Worm (Caenorhabditis elegans) whole organism, mixed stage, embryonic: Measurements from ENCODE around the gene F22E5.8.
"Not testable (repeated sequence)": the region's sequence is repeated elsewhere in the genome, so short reads cannot be mapped to it uniquely, and the experiment has no call there.

Experiments used
- M03D4.4 ChIP-seq: sonication (generic microtip); optimal IDR thresholded peaks from 2 replicates; lab custom pipeline; 2017; ENCODE audit warnings: mild to moderate bottlenecking, missing genetic modification characterization, missing compliant biosample characterization
- bed-3 ChIP-seq: fragments of 200-800 bp; sonication (Bioruptor generic); optimal IDR thresholded peaks from 3 replicates; lab custom pipeline; 2018; ENCODE audit warnings: mild to moderate bottlenecking, missing genetic modification characterization, moderate library complexity, missing compliant biosample characterization
- ceh-43 ChIP-seq: fragments of 200-800 bp; sonication (Bioruptor generic); optimal IDR thresholded peaks from 2 replicates; lab custom pipeline; 2018; ENCODE audit warnings: mild to moderate bottlenecking, missing genetic modification characterization, moderate library complexity, missing compliant biosample characterization
- ces-1 ChIP-seq: fragments of 150-350 bp; optimal IDR thresholded peaks from 2 replicates; lab custom pipeline; 2014; ENCODE audit warnings: missing biosample characterization, missing genetic modification reagents, missing genetic modification characterization
- cnd-1 ChIP-seq: fragments of 200-800 bp; sonication (Bioruptor generic); optimal IDR thresholded peaks from 2 replicates; lab custom pipeline; 2018; ENCODE audit warnings: mild to moderate bottlenecking, missing genetic modification characterization, missing compliant biosample characterization
- elt-3 ChIP-seq: fragments of 150-350 bp; optimal IDR thresholded peaks from 2 replicates; lab custom pipeline; 2014; ENCODE audit warnings: missing biosample characterization, missing genetic modification characterization
- flh-1 ChIP-seq: fragments of 200-800 bp; sonication (Bioruptor generic); optimal IDR thresholded peaks from 2 replicates; lab custom pipeline; 2018; ENCODE audit warnings: mild to moderate bottlenecking, missing genetic modification characterization, moderate library complexity, missing compliant biosample characterization
- ham-2 ChIP-seq: fragments of 200-800 bp; sonication (Bioruptor generic); optimal IDR thresholded peaks from 2 replicates; lab custom pipeline; 2018; ENCODE audit warnings: mild to moderate bottlenecking, missing genetic modification characterization, missing compliant biosample characterization
- hlh-1 ChIP-seq: fragments of 150-350 bp; optimal IDR thresholded peaks from 2 replicates; lab custom pipeline; 2014; ENCODE audit warnings: missing biosample characterization, missing genetic modification reagents, missing genetic modification characterization
- lin-13 ChIP-seq: fragments of 150-350 bp; optimal IDR thresholded peaks from 2 replicates; lab custom pipeline; 2014; ENCODE audit warnings: missing biosample characterization, missing genetic modification characterization
- lin-32 ChIP-seq: fragments of 200-800 bp; sonication (Bioruptor generic); optimal IDR thresholded peaks from 2 replicates; lab custom pipeline; 2018; ENCODE audit warnings: mild to moderate bottlenecking, missing genetic modification characterization, missing compliant biosample characterization
- lsy-2 ChIP-seq: fragments of 150-350 bp; optimal IDR thresholded peaks from 2 replicates; lab custom pipeline; 2014; ENCODE audit warnings: missing biosample characterization, missing genetic modification characterization
- mab-5 ChIP-seq: fragments of 150-350 bp; optimal IDR thresholded peaks from 2 replicates; lab custom pipeline; 2014; ENCODE audit warnings: missing biosample characterization, missing genetic modification characterization
- mep-1 ChIP-seq: fragments of 150-350 bp; optimal IDR thresholded peaks from 2 replicates; lab custom pipeline; 2017; ENCODE audit warnings: missing biosample characterization, missing genetic modification reagents, missing genetic modification characterization, inconsistent platforms
- mls-2 ChIP-seq: sonication (generic microtip); optimal IDR thresholded peaks from 2 replicates; lab custom pipeline; 2016; ENCODE audit warnings: mild to moderate bottlenecking, missing genetic modification characterization, moderate library complexity, missing compliant biosample characterization
- nhr-12 ChIP-seq: fragments of 150-350 bp; optimal IDR thresholded peaks from 2 replicates; lab custom pipeline; 2014; ENCODE audit warnings: missing biosample characterization, missing genetic modification characterization
- nhr-2 ChIP-seq: fragments of 150-350 bp; optimal IDR thresholded peaks from 2 replicates; lab custom pipeline; 2014; ENCODE audit warnings: missing biosample characterization, missing genetic modification characterization
- nhr-237 ChIP-seq: fragments of 150-350 bp; optimal IDR thresholded peaks from 2 replicates; lab custom pipeline; 2014; ENCODE audit warnings: missing biosample characterization, missing genetic modification characterization
- nhr-28 ChIP-seq: fragments of 150-350 bp; optimal IDR thresholded peaks from 2 replicates; lab custom pipeline; 2014; ENCODE audit warnings: missing biosample characterization, missing genetic modification characterization
- nhr-76 ChIP-seq: sonication (generic microtip); optimal IDR thresholded peaks from 2 replicates; lab custom pipeline; 2017; ENCODE audit warnings: missing biosample characterization, missing genetic modification characterization
- pha-4 ChIP-seq: fragments of 150-350 bp; optimal IDR thresholded peaks from 2 replicates; lab custom pipeline; 2018; ENCODE audit warnings: missing biosample characterization, missing genetic modification reagents, missing genetic modification characterization
- sem-2 ChIP-seq: fragments of 200-800 bp; sonication (Bioruptor generic); optimal IDR thresholded peaks from 2 replicates; lab custom pipeline; 2018; ENCODE audit warnings: mild to moderate bottlenecking, missing genetic modification characterization, missing compliant biosample characterization
- snpc-4 ChIP-seq: fragments of 150-350 bp; optimal IDR thresholded peaks from 2 replicates; lab custom pipeline; 2014; ENCODE audit warnings: missing biosample characterization, missing genetic modification characterization
- sptf-1 ChIP-seq: sonication (generic microtip); optimal IDR thresholded peaks from 2 replicates; lab custom pipeline; 2017; ENCODE audit warnings: mild to moderate bottlenecking, missing genetic modification characterization, moderate library complexity, missing compliant biosample characterization
- unc-120 ChIP-seq: sonication (generic microtip); optimal IDR thresholded peaks from 2 replicates; lab custom pipeline; 2017; ENCODE audit warnings: missing genetic modification characterization, missing compliant biosample characterization; ENCODE audit not compliant: poor library complexity, severe bottlenecking
- unc-39 ChIP-seq: fragments of 150-350 bp; optimal IDR thresholded peaks from 2 replicates; lab custom pipeline; 2014; ENCODE audit warnings: missing biosample characterization, missing genetic modification characterization
- unc-62 ChIP-seq: fragments of 150-350 bp; optimal IDR thresholded peaks from 2 replicates; lab custom pipeline; 2014; ENCODE audit warnings: missing biosample characterization, missing genetic modification reagents, missing genetic modification characterization
- zip-8 ChIP-seq: fragments of 150-350 bp; optimal IDR thresholded peaks from 2 replicates; lab custom pipeline; 2014; ENCODE audit warnings: missing biosample characterization, missing genetic modification characterization
- ztf-11 ChIP-seq: fragments of 150-350 bp; optimal IDR thresholded peaks from 2 replicates; lab custom pipeline; 2014; ENCODE audit warnings: missing biosample characterization, missing genetic modification characterization

F22E5.8 gene

ce11 chrII:2638062-2638461 lies 1.8 kb upstream of the F22E5.8 start, which contains the start of gene F22E5.9:
Gene F22E5.9, plus strand, starts transcription at chrII:2638388.
- TF ChIP-seq nhr-28 (no peak), mep-1 (tag; lab: Kevin White, UChicago) (no peak), zip-8 (tag; lab: Kevin White, UChicago) (no peak), lin-32 (GFP tag; lab: Kevin White, UChicago) (no peak), ztf-11 (tag; lab: Kevin White, UChicago) (no peak), pha-4 (tag; lab: Kevin White, UChicago) (no peak), M03D4.4 (no peak), sem-2 (GFP tag; lab: Kevin White, UChicago) (no peak), cnd-1 (no peak), elt-3 (tag; lab: Kevin White, UChicago) (no peak)

ce11 chrII:2640982-2641381 lies 1.1 kb downstream of the F22E5.8 start, which contains the start of gene F22E5.23:
Gene F22E5.23, plus strand, starts transcription at chrII:2641282.
- TF ChIP-seq ztf-11 (tag; lab: Kevin White, UChicago) (no peak), zip-8 (tag; lab: Kevin White, UChicago) (no peak), cnd-1 (no peak), lsy-2 (tag; lab: Kevin White, UChicago) (no peak), nhr-76 (tag; lab: Kevin White, UChicago) (no peak), pha-4 (tag; lab: Kevin White, UChicago) (no peak), nhr-237 (no peak), sem-2 (GFP tag; lab: Kevin White, UChicago) (no peak), ces-1 (GFP tag; lab: Kevin White, UChicago) (no peak), hlh-1 (tag; lab: Kevin White, UChicago) (no peak)

ce11 chrII:2641777-2642176 lies 1.9 kb downstream of the F22E5.8 start, which contains the start of gene F22E5.7:
Gene F22E5.7, plus strand, starts transcription at chrII:2642077.
- no peak for TF ChIP-seq unc-120 (tag; lab: Kevin White, UChicago)
- no peak for TF ChIP-seq hlh-1 (tag; lab: Kevin White, UChicago)
- no peak for TF ChIP-seq ztf-11 (tag; lab: Kevin White, UChicago)
- no peak for TF ChIP-seq lsy-2 (tag; lab: Kevin White, UChicago)
- no peak for TF ChIP-seq bed-3
- TF ChIP-seq snpc-4, result no peak
- TF ChIP-seq sptf-1 (tag; lab: Kevin White, UChicago), result no peak
- no peak for TF ChIP-seq nhr-12
- TF ChIP-seq ceh-43 (GFP tag; lab: Kevin White, UChicago), result no peak
- no peak for TF ChIP-seq flh-1 (GFP tag; lab: Kevin White, UChicago)
- no peak for TF ChIP-seq lin-13 (tag; lab: Kevin White, UChicago)
- no peak for TF ChIP-seq sem-2 (GFP tag; lab: Kevin White, UChicago)
- no peak for TF ChIP-seq nhr-237
- no peak for TF ChIP-seq nhr-2 (tag; lab: Kevin White, UChicago)
- no peak for TF ChIP-seq zip-8 (tag; lab: Kevin White, UChicago)
- no peak for TF ChIP-seq mls-2
- TF ChIP-seq, all 35 proteins: peak for 0

ce11 chrII:2644498-2644897 lies 4.7 kb downstream of the F22E5.8 start, which contains the start of gene F22E5.11:
Gene F22E5.11, minus strand, starts transcription at chrII:2644598.
- TF ChIP-seq zip-8 (tag; lab: Kevin White, UChicago) (no peak), snpc-4 (no peak), sem-2 (GFP tag; lab: Kevin White, UChicago) (no peak)

- TF ChIP-seq mep-1, nhr-2, mab-5 (tag; lab: Kevin White, UChicago): not testable (repeated sequence)
These were observed 6.9 kb downstream of the F22E5.8 start, which contains the start of gene F22E5.12 for ce11 chrII:2646756-2647155. Gene F22E5.12, minus strand, starts transcription at chrII:2646856.

- TF ChIP-seq cnd-1 (no peak), unc-39 (tag; lab: Kevin White, UChicago) (no peak), mls-2 (no peak), nhr-76 (tag; lab: Kevin White, UChicago) (no peak), elt-3 (tag; lab: Kevin White, UChicago) (no peak), unc-62 (GFP tag; lab: Kevin White, UChicago) (no peak), nhr-237 (no peak), ham-2 (GFP tag; lab: Kevin White, UChicago) (no peak), bed-3 (no peak)
These were observed 9.2 kb downstream of the F22E5.8 start for ce11 chrII:2649015-2649414.
